Worm (Caenorhabditis elegans) whole organism, early embryonic: ENCODE results near the gene T28D9.11.

Experiments
- F13C5.2 ChIP-seq: sonication (generic microtip); optimal IDR thresholded peaks from 2 replicates; lab custom pipeline; 2017; ENCODE audit warnings: mild to moderate bottlenecking, missing genetic modification characterization, inconsistent platforms, missing compliant biosample characterization
- ama-1 ChIP-seq: fragments of 150-350 bp; optimal IDR thresholded peaks from 2 replicates; lab custom pipeline; 2014
- ceh-13 ChIP-seq: fragments of 200-800 bp; sonication (Bioruptor generic); optimal IDR thresholded peaks from 2 replicates; lab custom pipeline; 2018; ENCODE audit warnings: mild to moderate bottlenecking, missing genetic modification characterization, missing compliant biosample characterization
- ceh-36 ChIP-seq: sonication (generic microtip); optimal IDR thresholded peaks from 2 replicates; lab custom pipeline; 2016; ENCODE audit warnings: missing genetic modification characterization, inconsistent platforms, missing compliant biosample characterization
- flt-1 ChIP-seq: fragments of 200-800 bp; sonication (Bioruptor generic); IDR thresholded peaks from 2 replicates; pipeline ENCODE4 v1.3.6; 2022; ENCODE audit warnings: missing genetic modification characterization, missing compliant biosample characterization
- hmbx-1 ChIP-seq: sonication (generic microtip); optimal IDR thresholded peaks from 2 replicates; lab custom pipeline; 2016; ENCODE audit warnings: mild to moderate bottlenecking, missing genetic modification characterization, missing compliant biosample characterization
- hmg-4 ChIP-seq: fragments of 200-800 bp; sonication (Bioruptor generic); optimal IDR thresholded peaks from 2 replicates; lab custom pipeline; 2018; ENCODE audit warnings: mild to moderate bottlenecking, missing genetic modification characterization, missing compliant biosample characterization
- hnd-1 ChIP-seq: sonication (generic microtip); optimal IDR thresholded peaks from 2 replicates; lab custom pipeline; 2016; ENCODE audit warnings: missing genetic modification characterization, missing compliant biosample characterization
- pes-1 ChIP-seq: fragments of 200-800 bp; sonication (Bioruptor generic); IDR thresholded peaks from 2 replicates; pipeline ENCODE4 v1.3.6; 2022; ENCODE audit warnings: missing genetic modification reagents, missing genetic modification characterization, missing compliant biosample characterization
- sea-1 ChIP-seq: fragments of 200-800 bp; sonication (Bioruptor generic); conservative IDR thresholded peaks from 2 replicates; pipeline ENCODE4 v1.3.6; 2022; ENCODE audit warnings: missing genetic modification characterization, missing compliant biosample characterization
- tbx-11 ChIP-seq: fragments of 200-800 bp; sonication (Bioruptor generic); IDR thresholded peaks from 2 replicates; pipeline ENCODE4 v1.3.6; 2022; ENCODE audit warnings: missing genetic modification characterization, missing compliant biosample characterization

- TF ChIP-seq F13C5.2 (tag; lab: Kevin White, UChicago) (no peak), pes-1 (GFP tag; lab: Robert Waterston, UW) (no peak), hmg-4 (GFP tag; lab: Kevin White, UChicago) (no peak), hnd-1 (no peak), hmbx-1 (tag; lab: Kevin White, UChicago) (no peak), ceh-36 (tag; lab: Kevin White, UChicago) (no peak), ama-1 (lab: Kevin White, UChicago) (no peak), flt-1 (GFP tag; lab: Robert Waterston, UW) (no peak), ceh-13 (GFP tag; lab: Kevin White, UChicago) (no peak), tbx-11 (no peak), sea-1 (GFP tag; lab: Robert Waterston, UW) (no peak)
Measured at ce11 chrII:6499067-6499466, 7.3 kb upstream of the T28D9.11 start, which contains the start of gene twk-49.
